Fruit fly (Drosophila melanogaster): ENCODE data around the gene CG9922.
A peak's percentile ranks its signal among the peaks of the same experiment; 100 is the strongest.

Gene CG9922

dm6 chr3R:14053037-14053808, 17.0 kb upstream of the CG9922 start (continued):
- peak; percentile 81 for TF ChIP-seq nom (GFP tag; optimal IDR thresholded peaks at IDR 0.05)
- no peak for TF ChIP-seq Scr (GFP tag; IDR thresholded peaks at IDR 0.05; ENCODE audit: partially characterized antibody)
- peak; percentile 100 for TF ChIP-seq CG9932 (GFP tag; IDR thresholded peaks at IDR 0.05)
- TF ChIP-seq CoRest (tag; optimal IDR thresholded peaks at IDR 0.05), result peak; percentile 97
- peak; percentile 99 for TF ChIP-seq vvl (GFP tag; IDR thresholded peaks at IDR 0.05)
- peak; percentile 90 for TF ChIP-seq Mad (GFP tag; optimal IDR thresholded peaks at IDR 0.05)
- TF ChIP-seq CG16779 (GFP tag; IDR thresholded peaks at IDR 0.05), result peak; percentile 97
- peak; percentile 92 for TF ChIP-seq ssp (GFP tag; IDR thresholded peaks at IDR 0.05)
- peak; percentile 97 for TF ChIP-seq C15 (GFP tag; IDR thresholded peaks at IDR 0.05)
- TF ChIP-seq pnt (GFP tag; optimal IDR thresholded peaks at IDR 0.05), result peak; percentile 47
- peak; percentile 97 for TF ChIP-seq Abd-B (GFP tag; optimal IDR thresholded peaks at IDR 0.05)
- peak; percentile 97 for TF ChIP-seq chm (GFP tag; IDR thresholded peaks at IDR 0.05)
- peak; percentile 92 for TF ChIP-seq CG4820 (GFP tag; optimal IDR thresholded peaks at IDR 0.05)
- TF ChIP-seq CG18619 (GFP tag; optimal IDR thresholded peaks at IDR 0.05), result peak; percentile 97
- peak; percentile 98 for TF ChIP-seq Hmr (GFP tag; optimal IDR thresholded peaks at IDR 0.05)
- peak; percentile 93 for TF ChIP-seq Nf-YA (GFP tag; IDR thresholded peaks at IDR 0.05)
- no peak for TF ChIP-seq pita (GFP tag; optimal IDR thresholded peaks at IDR 0.05)
- TF ChIP-seq inv (GFP tag; IDR thresholded peaks at IDR 0.05; ENCODE audit: partially characterized antibody), result no peak
- TF ChIP-seq Bgb (GFP tag; IDR thresholded peaks at IDR 0.05; ENCODE audit: partially characterized antibody), result no peak
- TF ChIP-seq Kr (GFP tag; optimal IDR thresholded peaks at IDR 0.05), result no peak
- no peak for TF ChIP-seq Dll (GFP tag; IDR thresholded peaks at IDR 0.05; ENCODE audit: partially characterized antibody)
- TF ChIP-seq CG8281 (tag; optimal IDR thresholded peaks at IDR 0.05), result peak; percentile 88
- TF ChIP-seq pros (GFP tag; optimal IDR thresholded peaks at IDR 0.05), result no peak
- TF ChIP-seq gt (GFP tag; IDR thresholded peaks at IDR 0.05), result peak; percentile 93
- peak; percentile 97 for TF ChIP-seq nmo (GFP tag; optimal IDR thresholded peaks at IDR 0.05)
- no peak for TF ChIP-seq unc-4 (GFP tag; IDR thresholded peaks at IDR 0.05; ENCODE audit: partially characterized antibody)
- TF ChIP-seq hbn (GFP tag; IDR thresholded peaks at IDR 0.05; ENCODE audit: partially characterized antibody), result no peak
- TF ChIP-seq Lhr (GFP tag; optimal IDR thresholded peaks at IDR 0.05), result peak; percentile 89
- TF ChIP-seq CG2678 (tag; optimal IDR thresholded peaks at IDR 0.05), result peak; percentile 98
- peak; percentile 95 for TF ChIP-seq ara (GFP tag; IDR thresholded peaks at IDR 0.05)
- TF ChIP-seq CG17612 (GFP tag; IDR thresholded peaks at IDR 0.05), result peak; percentile 98
- TF ChIP-seq YL-1 (GFP tag; optimal IDR thresholded peaks at IDR 0.05), result peak; percentile 85
- TF ChIP-seq CG11085 (GFP tag; IDR thresholded peaks at IDR 0.05), result peak; percentile 97
- TF ChIP-seq CG18476 (GFP tag; optimal IDR thresholded peaks at IDR 0.05), result peak; percentile 85
- peak; percentile 97 for TF ChIP-seq lilli (GFP tag; optimal IDR thresholded peaks at IDR 0.05)
- TF ChIP-seq Xrp1 (GFP tag; IDR thresholded peaks at IDR 0.05), result peak; percentile 98
- peak; percentile 98 for TF ChIP-seq Ada2b (GFP tag; IDR thresholded peaks at IDR 0.05)
- peak; percentile 84 for TF ChIP-seq trem (tag; optimal IDR thresholded peaks at IDR 0.05)
- peak; percentile 95 for TF ChIP-seq az2 (GFP tag; optimal IDR thresholded peaks at IDR 0.05)
- peak; percentile 95 for TF ChIP-seq bowl (GFP tag; IDR thresholded peaks at IDR 0.05)
- TF ChIP-seq HLH4C (GFP tag; IDR thresholded peaks at IDR 0.05; ENCODE audit: partially characterized antibody), result no peak
- TF ChIP-seq CG12071 (GFP tag; optimal IDR thresholded peaks at IDR 0.05), result peak; percentile 96
- no peak for TF ChIP-seq mld (GFP tag; IDR thresholded peaks at IDR 0.05; ENCODE audit: partially characterized antibody)
- no peak; the same call in none of the 2 replicates for TF ChIP-seq Gsc (GFP tag; IDR thresholded peaks at IDR 0.05)
- peak; percentile 98 for TF ChIP-seq wdn (GFP tag; IDR thresholded peaks at IDR 0.05)
- peak; percentile 59 for TF ChIP-seq corto (GFP tag; optimal IDR thresholded peaks at IDR 0.05)
- TF ChIP-seq H2.0 (GFP tag; IDR thresholded peaks at IDR 0.05), result peak; percentile 98
- peak; percentile 99 for TF ChIP-seq lmd (GFP tag; IDR thresholded peaks at IDR 0.05)
- TF ChIP-seq CG11398 (GFP tag; optimal IDR thresholded peaks at IDR 0.05), result peak; percentile 36
